Worm (Caenorhabditis elegans) whole organism, young adult: ENCODE measurements around the gene F21H7.5.

Source experiments
- B0261.1 ChIP-seq: sonication (generic microtip); optimal IDR thresholded peaks from 2 replicates; lab custom pipeline; 2016; ENCODE audit warnings: mild to moderate bottlenecking, missing genetic modification characterization, moderate library complexity, missing compliant biosample characterization
- C06A6.2 ChIP-seq: fragments of 200-800 bp; sonication (Bioruptor generic); conservative IDR thresholded peaks from 2 replicates; pipeline ENCODE4 v1.3.6; 2022; ENCODE audit warnings: missing genetic modification characterization, missing compliant biosample characterization
- F23B12.7 ChIP-seq: sonication (generic microtip); optimal IDR thresholded peaks from 2 replicates; lab custom pipeline; 2017; ENCODE audit warnings: missing genetic modification characterization, mild to moderate bottlenecking, missing compliant biosample characterization, antibody characterized with exemption, moderate library complexity; ENCODE audit not compliant: insufficient read depth
- F39B2.1 ChIP-seq: fragments of 200-800 bp; sonication (Bioruptor generic); IDR thresholded peaks from 2 replicates; pipeline ENCODE4 v1.3.6; 2022; ENCODE audit warnings: missing genetic modification reagents, missing genetic modification characterization, missing compliant biosample characterization
- T26A5.8 ChIP-seq: sonication (generic microtip); optimal IDR thresholded peaks from 2 replicates; lab custom pipeline; 2016; ENCODE audit warnings: missing genetic modification characterization, missing compliant biosample characterization
- Y67H2A.10 ChIP-seq: fragments of 200-800 bp; sonication (Bioruptor generic); conservative IDR thresholded peaks from 2 replicates; pipeline ENCODE4 v1.3.6; 2022; ENCODE audit warnings: missing genetic modification reagents, missing genetic modification characterization, missing compliant biosample characterization
- aptf-2 ChIP-seq: fragments of 200-800 bp; sonication (Bioruptor generic); conservative IDR thresholded peaks from 2 replicates; pipeline ENCODE4 v1.3.6; 2022; ENCODE audit warnings: missing genetic modification reagents, missing genetic modification characterization, missing compliant biosample characterization
- athp-1 ChIP-seq: sonication (generic microtip); optimal IDR thresholded peaks from 2 replicates; lab custom pipeline; 2017; ENCODE audit warnings: mild to moderate bottlenecking, missing genetic modification characterization, missing compliant biosample characterization
- attf-3 ChIP-seq: fragments of 200-800 bp; sonication (Bioruptor generic); conservative IDR thresholded peaks from 2 replicates; pipeline ENCODE4 v1.3.6; 2022; ENCODE audit warnings: missing genetic modification reagents, missing genetic modification characterization, missing compliant biosample characterization
- attf-6 ChIP-seq: fragments of 200-800 bp; sonication (Bioruptor generic); IDR thresholded peaks from 2 replicates; pipeline ENCODE4 v1.3.6; 2022; ENCODE audit warnings: missing genetic modification reagents, missing genetic modification characterization, missing compliant biosample characterization
- bed-2 ChIP-seq: fragments of 200-800 bp; sonication (Bioruptor generic); IDR thresholded peaks from 2 replicates; pipeline ENCODE4 v1.3.6; 2022; ENCODE audit warnings: missing genetic modification reagents, missing genetic modification characterization, missing compliant biosample characterization
- egl-18 ChIP-seq: fragments of 200-800 bp; sonication (Bioruptor generic); IDR thresholded peaks from 2 replicates; pipeline ENCODE4 v1.3.6; 2022; ENCODE audit warnings: missing genetic modification reagents, missing genetic modification characterization, missing compliant biosample characterization
- let-607 ChIP-seq, 2 experiments: fragments of 200-800 bp in 1 of 2; sonication (Bioruptor generic) in 1 of 2; sonication (generic microtip) in 1 of 2; optimal IDR thresholded peaks; 2 replicates each; lab custom pipeline; 2016 to 2018; ENCODE audit warnings: mild to moderate bottlenecking in 2 of 2, missing compliant biosample characterization in 2 of 2, missing genetic modification characterization in 2 of 2, moderate library complexity in 2 of 2, missing genotype in 1 of 2
- lin-26 ChIP-seq: fragments of 200-800 bp; sonication (Bioruptor generic); IDR thresholded peaks from 2 replicates; pipeline ENCODE4 v1.3.6; 2022; ENCODE audit warnings: missing genetic modification reagents, missing genetic modification characterization, missing compliant biosample characterization
- lin-40 ChIP-seq: sonication (generic microtip); optimal IDR thresholded peaks from 2 replicates; lab custom pipeline; 2016; ENCODE audit warnings: missing genetic modification characterization, mild to moderate bottlenecking, missing compliant biosample characterization, missing genotype, missing genetic modification reagents
- lin-54 ChIP-seq: fragments of 200-800 bp; sonication (Bioruptor generic); optimal IDR thresholded peaks from 2 replicates; lab custom pipeline; 2018; ENCODE audit warnings: mild to moderate bottlenecking, missing genetic modification characterization, missing compliant biosample characterization
- madf-8 ChIP-seq: fragments of 200-800 bp; sonication (Bioruptor generic); conservative IDR thresholded peaks from 2 replicates; pipeline ENCODE4 v1.3.6; 2022; ENCODE audit warnings: missing genetic modification reagents, missing genetic modification characterization, missing compliant biosample characterization
- mcd-1 ChIP-seq: fragments of 200-800 bp; sonication (Bioruptor generic); IDR thresholded peaks from 2 replicates; pipeline ENCODE4 v1.3.6; 2022; ENCODE audit warnings: missing genetic modification reagents, missing genetic modification characterization, missing compliant biosample characterization
- rec-8 ChIP-seq, 2 experiments: sonication (generic microtip); optimal IDR thresholded peaks; 2 replicates each; lab custom pipeline; 2016; ENCODE audit warnings: mild to moderate bottlenecking in 2 of 2, missing genetic modification characterization in 2 of 2, missing genetic modification reagents in 2 of 2, missing genotype in 2 of 2, missing biosample characterization in 1 of 2, missing compliant biosample characterization in 1 of 2, moderate library complexity in 1 of 2
- repo-1 ChIP-seq: sonication (generic microtip); optimal IDR thresholded peaks from 2 replicates; lab custom pipeline; 2017; ENCODE audit warnings: mild to moderate bottlenecking, missing genetic modification characterization, missing compliant biosample characterization
- rpc-1 ChIP-seq, 2 experiments: fragments of 150-350 bp in 1 of 2; sonication (generic microtip) in 1 of 2; optimal IDR thresholded peaks; 2 replicates each; lab custom pipeline; 2014 to 2018; ENCODE audit warnings: missing biosample characterization in 1 of 2, missing genetic modification characterization in 1 of 2, missing genetic modification reagents in 1 of 2, missing genotype in 1 of 2
- snpc-4 ChIP-seq, 5 experiments: fragments of 150-350 bp in 1 of 5; sonication (generic microtip) in 4 of 5; optimal IDR thresholded peaks; 2 replicates each; lab custom pipeline; 2014 to 2018; ENCODE audit warnings: missing genetic modification characterization in 5 of 5, missing biosample characterization in 3 of 5, antibody characterized with exemption in 2 of 5, mild to moderate bottlenecking in 2 of 5, missing compliant biosample characterization in 2 of 5, missing genotype in 2 of 5, moderate library complexity in 2 of 5, missing genetic modification reagents in 1 of 5
- somi-1 ChIP-seq: fragments of 200-800 bp; sonication (Bioruptor generic); optimal IDR thresholded peaks from 2 replicates; lab custom pipeline; 2018; ENCODE audit warnings: mild to moderate bottlenecking, missing genetic modification characterization, missing compliant biosample characterization
- sptf-2 ChIP-seq: fragments of 200-800 bp; sonication (Bioruptor generic); optimal IDR thresholded peaks from 2 replicates; lab custom pipeline; 2018; ENCODE audit warnings: mild to moderate bottlenecking, missing genetic modification characterization, missing compliant biosample characterization
- tbp1 ChIP-seq: fragments of 200-800 bp; sonication (Bioruptor generic); optimal IDR thresholded peaks from 2 replicates; lab custom pipeline; 2018; ENCODE audit warnings: mild to moderate bottlenecking, missing genetic modification characterization, missing compliant biosample characterization
- tbx-9 ChIP-seq: sonication (generic microtip); optimal IDR thresholded peaks from 2 replicates; lab custom pipeline; 2016; ENCODE audit warnings: borderline replicate concordance, missing genetic modification characterization, inconsistent platforms, missing compliant biosample characterization
- tlf-1 ChIP-seq: fragments of 200-800 bp; sonication (Bioruptor generic); optimal IDR thresholded peaks from 2 replicates; lab custom pipeline; 2018; ENCODE audit warnings: mild to moderate bottlenecking, missing genetic modification characterization, missing compliant biosample characterization
- unc-130 ChIP-seq: sonication (generic microtip); optimal IDR thresholded peaks from 2 replicates; lab custom pipeline; 2016; ENCODE audit warnings: missing genetic modification reagents, missing genetic modification characterization, missing compliant biosample characterization
- ztf-18 ChIP-seq: sonication (generic microtip); optimal IDR thresholded peaks from 2 replicates; lab custom pipeline; 2016; ENCODE audit warnings: missing genotype, mild to moderate bottlenecking, missing genetic modification characterization, missing compliant biosample characterization
- ztf-26 ChIP-seq: sonication (generic microtip); optimal IDR thresholded peaks from 2 replicates; lab custom pipeline; 2017; ENCODE audit warnings: missing genetic modification characterization, missing compliant biosample characterization
- ztf-3 ChIP-seq: fragments of 200-800 bp; sonication (Bioruptor generic); optimal IDR thresholded peaks from 2 replicates; lab custom pipeline; 2018; ENCODE audit warnings: mild to moderate bottlenecking, missing genetic modification characterization, missing compliant biosample characterization

The F21H7.5 gene

DNA sequence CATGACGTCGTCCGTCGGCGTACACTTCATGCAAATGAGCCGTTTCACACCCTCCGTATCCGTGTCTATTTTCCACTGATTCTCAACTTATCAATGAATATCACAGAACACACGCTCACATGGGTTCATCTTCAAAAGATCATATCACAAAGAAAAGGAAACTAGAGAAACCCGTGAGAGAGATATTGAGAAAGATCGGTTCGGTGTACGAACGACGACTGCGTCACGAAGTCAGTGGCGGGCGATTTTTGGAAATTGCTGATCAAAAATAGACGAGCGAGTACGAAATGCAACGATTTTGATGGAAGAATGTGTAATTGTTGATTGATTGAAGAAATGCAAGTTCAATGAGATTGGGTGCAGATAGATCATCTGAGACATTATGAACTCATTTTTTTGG, 24.0 kb upstream of the F21H7.5 start:
- TF ChIP-seq somi-1 (GFP tag; lab: Kevin White, UChicago), result peak; percentile 30
- no peak for TF ChIP-seq attf-3 (GFP tag; lab: Robert Waterston, UW)
- TF ChIP-seq repo-1 (tag; lab: Kevin White, UChicago), result no peak
- peak; percentile 58; the same call in 1 of the 2 replicates for TF ChIP-seq C06A6.2 (GFP tag; lab: Robert Waterston, UW)
- peak; percentile 65 for TF ChIP-seq ztf-26
- TF ChIP-seq, all 124 proteins: peak for 3

ce11 chrV:16214505-16214904, 22.8 kb upstream of the F21H7.5 start, which contains the start of gene F11A5.9:
F11A5.9 (plus strand) TSS chrV:16214890.
- TF ChIP-seq F23B12.7 (no peak), tlf-1 (GFP tag; lab: Kevin White, UChicago) (no peak), madf-8 (GFP tag; lab: Robert Waterston, UW) (no peak), bed-2 (GFP tag; lab: Robert Waterston, UW) (no peak), snpc-4 (GFP tag; optimal IDR thresholded peaks at IDR 0.05; lab: Kevin White, UChicago) (no peak), snpc-4 (tag; optimal IDR thresholded peaks at IDR 0.05; lab: Kevin White, UChicago) (no peak), ztf-18 (no peak), tbx-9 (tag; lab: Kevin White, UChicago) (no peak), egl-18 (GFP tag; lab: Robert Waterston, UW) (no peak), let-607 (tag; optimal IDR thresholded peaks at IDR 0.05; lab: Kevin White, UChicago) (no peak), T26A5.8 (tag; lab: Kevin White, UChicago) (no peak), unc-130 (no peak), attf-3 (GFP tag; lab: Robert Waterston, UW) (no peak), lin-26 (GFP tag; lab: Robert Waterston, UW) (no peak), Y67H2A.10 (GFP tag; lab: Robert Waterston, UW) (no peak), rec-8 (tag; optimal IDR thresholded peaks at IDR 0.05; lab: Kevin White, UChicago) (no peak)

DNA sequence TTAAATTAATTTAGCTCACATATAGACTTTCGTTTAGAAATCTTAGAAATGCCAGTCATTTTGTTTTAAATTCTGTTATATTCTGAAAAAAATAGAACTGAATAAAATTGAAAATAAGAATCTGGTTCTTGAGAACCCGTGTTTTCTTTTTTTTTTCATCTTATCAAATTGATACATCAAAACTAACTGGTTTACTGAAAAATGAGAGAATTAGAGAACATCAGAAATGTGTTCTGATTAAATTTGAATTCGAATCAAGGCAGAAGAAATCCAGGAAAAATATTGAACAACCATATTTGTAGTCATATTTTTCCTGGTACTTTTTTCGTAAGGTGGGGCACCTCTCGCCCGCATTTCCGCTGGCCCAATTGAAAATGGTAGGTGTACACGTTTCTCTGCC, 18.8 kb upstream of the F21H7.5 start, which contains the start of gene F11A5.15:
F11A5.15 (minus strand) TSS at position 101 of the 400 bp plus-strand sequence.
- TF ChIP-seq F39B2.1 (GFP tag; lab: Robert Waterston, UW) (no peak), ztf-3 (no peak), athp-1 (tag; lab: Kevin White, UChicago) (no peak), let-607 (tag; optimal IDR thresholded peaks at IDR 0.05; lab: Kevin White, UChicago) (no peak), lin-40 (tag; lab: Kevin White, UChicago) (no peak), sptf-2 (GFP tag; lab: Kevin White, UChicago) (no peak), mcd-1 (GFP tag; lab: Robert Waterston, UW) (no peak), lin-54 (GFP tag; lab: Kevin White, UChicago) (no peak)

ce11 chrV:16218972-16219757, 18.2 kb upstream of the F21H7.5 start, which contains the start of gene glc-1:
glc-1 (plus strand) TSS chrV:16219634.
- TF ChIP-seq rpc-1 (optimal IDR thresholded peaks at IDR 0.05; lab: Kevin White, UChicago) (peak; percentile 29), rpc-1 (tag; optimal IDR thresholded peaks at IDR 0.05; lab: Kevin White, UChicago) (peak; percentile 74), tbp1 (GFP tag; lab: Kevin White, UChicago) (peak; percentile 74), tbx-9 (tag; lab: Kevin White, UChicago) (no peak), snpc-4 (GFP tag; optimal IDR thresholded peaks at IDR 0.05; lab: Kevin White, UChicago) (no peak), snpc-4 (tag; optimal IDR thresholded peaks at IDR 0.05; lab: Kevin White, UChicago) (peak in 1 of 4 experiments; percentile 21), attf-6 (GFP tag; lab: Robert Waterston, UW) (0 out of 2 replicates have a peak, but pooled peaks have one; percentile 27), aptf-2 (GFP tag; lab: Robert Waterston, UW) (no peak), B0261.1 (tag; lab: Kevin White, UChicago) (peak; percentile 42)
